Worm (Caenorhabditis elegans) whole organism, midembryonic: ENCODE results near the gene sto-2.
A peak's percentile ranks its signal among the peaks of the same experiment; 100 is the strongest.

Experiments used
- cog-1 ChIP-seq: sonication (generic microtip); optimal IDR thresholded peaks from 2 replicates; lab custom pipeline; 2016; ENCODE audit warnings: missing genetic modification characterization, missing compliant biosample characterization
- flt-1 ChIP-seq: fragments of 200-800 bp; sonication (Bioruptor generic); IDR thresholded peaks from 2 replicates; pipeline ENCODE4 v1.3.6; 2022; ENCODE audit warnings: missing genetic modification characterization, missing compliant biosample characterization
- klf-2 ChIP-seq: fragments of 200-800 bp; sonication (Bioruptor generic); conservative IDR thresholded peaks from 2 replicates; pipeline ENCODE4 v1.3.6; 2022; ENCODE audit warnings: missing genetic modification reagents, missing genetic modification characterization, missing compliant biosample characterization
- med-1 ChIP-seq: sonication (generic microtip); optimal IDR thresholded peaks from 2 replicates; lab custom pipeline; 2017; ENCODE audit warnings: missing genetic modification characterization, mild to moderate bottlenecking, missing compliant biosample characterization, antibody characterized with exemption, missing genetic modification reagents; ENCODE audit not compliant: insufficient read depth
- ref-1 ChIP-seq: fragments of 200-800 bp; sonication (Bioruptor generic); conservative IDR thresholded peaks from 2 replicates; pipeline ENCODE4 v1.3.6; 2022; ENCODE audit warnings: missing genetic modification reagents, missing genetic modification characterization, missing compliant biosample characterization
- ztf-23 ChIP-seq: fragments of 200-800 bp; sonication (Bioruptor generic); IDR thresholded peaks from 2 replicates; pipeline ENCODE4 v1.3.6; 2022; ENCODE audit warnings: missing genetic modification reagents, missing genetic modification characterization, missing compliant biosample characterization
- ztf-29 ChIP-seq: fragments of 200-800 bp; sonication (Bioruptor generic); IDR thresholded peaks from 2 replicates; pipeline ENCODE4 v1.3.6; 2022; ENCODE audit warnings: missing genetic modification reagents, missing genetic modification characterization, missing compliant biosample characterization

DNA sequence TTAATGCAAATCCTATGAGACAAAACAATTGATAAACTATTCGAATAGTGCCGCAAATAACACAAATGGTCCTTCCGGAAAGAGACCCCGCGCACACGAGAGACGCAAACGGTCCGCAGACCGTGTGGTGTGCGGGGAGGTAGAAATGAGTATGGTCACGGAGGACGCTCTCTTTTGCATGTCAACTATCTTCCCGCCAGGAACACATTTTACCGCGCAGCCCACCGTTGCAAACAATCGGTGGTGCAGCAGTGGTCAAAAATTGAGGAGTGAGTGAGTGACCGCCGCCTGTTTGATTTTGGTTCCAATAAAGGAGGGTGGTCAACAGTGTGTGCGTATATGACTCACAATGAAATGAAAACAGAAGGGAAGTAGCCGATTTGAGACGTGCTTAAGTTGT is 37.5 kb upstream of the sto-2 start:
- TF ChIP-seq flt-1 (GFP tag; lab: Robert Waterston, UW) (no peak), ztf-23 (GFP tag; lab: Robert Waterston, UW) (no peak), med-1 (GFP tag; lab: Kevin White, UChicago) (no peak), ztf-29 (no peak), cog-1 (tag; lab: Kevin White, UChicago) (peak; percentile 23), klf-2 (GFP tag; lab: Robert Waterston, UW) (no peak), ref-1 (GFP tag; lab: Robert Waterston, UW) (no peak)
